Worm (Caenorhabditis elegans): ENCODE measurements around the gene str-6.

- TF ChIP-seq ztf-29 (GFP tag; IDR thresholded peaks at IDR 0.05) (no peak), flt-1 (GFP tag; IDR thresholded peaks at IDR 0.05) (no peak), tab-1 (GFP tag; IDR thresholded peaks at IDR 0.05) (no peak), med-1 (GFP tag; optimal IDR thresholded peaks at IDR 0.05; ENCODE audit: insufficient read depth) (no peak), cog-1 (tag; optimal IDR thresholded peaks at IDR 0.05) (no peak), klf-2 (GFP tag; conservative IDR thresholded peaks at IDR 0.05) (no peak), ztf-23 (GFP tag; IDR thresholded peaks at IDR 0.05) (no peak), ref-1 (GFP tag; conservative IDR thresholded peaks at IDR 0.05) (no peak), T22C8.4 (GFP tag; IDR thresholded peaks at IDR 0.05) (no peak)
Measured at ce11 chrV:15750130-15750529, at the start of gene str-6.

All from whole organism, midembryonic.